Worm (Caenorhabditis elegans) whole organism, L1 larva: ENCODE data around the gene clh-6.

Experiments
- C04F5.9 ChIP-seq: sonication (generic microtip); optimal IDR thresholded peaks from 2 replicates; lab custom pipeline; 2016; ENCODE audit warnings: missing genetic modification characterization, missing compliant biosample characterization
- C34B4.2 ChIP-seq: sonication (generic microtip); optimal IDR thresholded peaks from 2 replicates; lab custom pipeline; 2017; ENCODE audit warnings: mild to moderate bottlenecking, missing genetic modification characterization, missing compliant biosample characterization
- F16B12.6 ChIP-seq: fragments of 150-350 bp; optimal IDR thresholded peaks from 2 replicates; lab custom pipeline; 2014; ENCODE audit warnings: missing biosample characterization, missing genetic modification characterization
- ama-1 ChIP-seq: fragments of 150-350 bp; optimal IDR thresholded peaks from 2 replicates; lab custom pipeline; 2014
- blmp-1 ChIP-seq: fragments of 150-350 bp; optimal IDR thresholded peaks from 2 replicates; lab custom pipeline; 2014; ENCODE audit warnings: missing biosample characterization, missing genetic modification characterization
- ceh-63 ChIP-seq: fragments of 200-800 bp; sonication (Bioruptor generic); optimal IDR thresholded peaks from 2 replicates; lab custom pipeline; 2018; ENCODE audit warnings: mild to moderate bottlenecking, missing genetic modification characterization, missing compliant biosample characterization
- ceh-8 ChIP-seq: fragments of 200-800 bp; sonication (Bioruptor generic); optimal IDR thresholded peaks from 2 replicates; lab custom pipeline; 2018; ENCODE audit warnings: mild to moderate bottlenecking, missing genetic modification characterization, moderate library complexity, missing compliant biosample characterization
- ceh-82 ChIP-seq, 3 experiments: fragments of 150-350 bp in 1 of 3; sonication (generic microtip) in 2 of 3; optimal IDR thresholded peaks; 2 replicates each; lab custom pipeline; 2014 to 2017; ENCODE audit warnings: missing biosample characterization in 3 of 3, missing genetic modification characterization in 3 of 3
- ces-1 ChIP-seq: fragments of 150-350 bp; optimal IDR thresholded peaks from 2 replicates; lab custom pipeline; 2014; ENCODE audit warnings: missing biosample characterization, missing genetic modification reagents, missing genetic modification characterization
- dpl-1 ChIP-seq, 3 experiments: fragments of 150-350 bp in 2 of 3; sonication (generic microtip) in 1 of 3; optimal IDR thresholded peaks; 2 replicates each; lab custom pipeline; 2014 to 2017; ENCODE audit warnings: missing biosample characterization in 3 of 3, missing genetic modification characterization in 3 of 3, missing genetic modification reagents in 3 of 3
- dsc-1 ChIP-seq: sonication (generic microtip); optimal IDR thresholded peaks from 2 replicates; lab custom pipeline; 2016; ENCODE audit warnings: mild to moderate bottlenecking, missing genetic modification characterization, missing compliant biosample characterization
- efl-1 ChIP-seq, 4 experiments: fragments of 150-350 bp; optimal IDR thresholded peaks in 3 of 4; peaks in 1 of 4; 1 replicate in 1 of 4; 2 replicates in 3 of 4; lab custom pipeline; 2014; ENCODE audit warnings: missing biosample characterization in 2 of 4, missing genetic modification characterization in 2 of 4, missing genetic modification reagents in 2 of 4
- egl-13 ChIP-seq: sonication (generic microtip); optimal IDR thresholded peaks from 2 replicates; lab custom pipeline; 2016; ENCODE audit warnings: missing genotype, missing genetic modification reagents, missing genetic modification characterization, missing compliant biosample characterization
- egl-27 ChIP-seq, 2 experiments: fragments of 150-350 bp in 1 of 2; sonication (generic microtip); optimal IDR thresholded peaks; 3 replicates each; lab custom pipeline; 2017 to 2018; ENCODE audit warnings: missing biosample characterization in 2 of 2, missing genetic modification characterization in 2 of 2, missing genetic modification reagents in 2 of 2
- elt-2 ChIP-seq: sonication (generic microtip); optimal IDR thresholded peaks from 2 replicates; lab custom pipeline; 2016; ENCODE audit warnings: missing genetic modification characterization, mild to moderate bottlenecking, inconsistent platforms, missing compliant biosample characterization, missing genetic modification reagents
- elt-3 ChIP-seq, 6 experiments: fragments of 150-350 bp in 1 of 6; sonication (generic microtip); optimal IDR thresholded peaks; 2 replicates each; lab custom pipeline; 2017 to 2018; ENCODE audit warnings: missing biosample characterization in 6 of 6, missing genetic modification characterization in 6 of 6, inconsistent platforms in 1 of 6
- fkh-4 ChIP-seq: sonication (generic microtip); optimal IDR thresholded peaks from 2 replicates; lab custom pipeline; 2016; ENCODE audit warnings: missing compliant biosample characterization, missing genetic modification characterization, borderline replicate concordance
- fkh-8 ChIP-seq: sonication (generic microtip); optimal IDR thresholded peaks from 2 replicates; lab custom pipeline; 2016; ENCODE audit warnings: mild to moderate bottlenecking, missing genetic modification characterization, missing compliant biosample characterization
- fos-1 ChIP-seq: fragments of 150-350 bp; optimal IDR thresholded peaks from 2 replicates; lab custom pipeline; 2014; ENCODE audit warnings: missing biosample characterization, missing genetic modification characterization
- hlh-17 ChIP-seq: fragments of 200-800 bp; sonication (Bioruptor generic); optimal IDR thresholded peaks from 2 replicates; lab custom pipeline; 2018; ENCODE audit warnings: missing genetic modification characterization, mild to moderate bottlenecking, missing compliant biosample characterization, moderate library complexity, borderline replicate concordance
- hpl-2 ChIP-seq: fragments of 150-350 bp; optimal IDR thresholded peaks from 2 replicates; lab custom pipeline; 2014; ENCODE audit warnings: missing biosample characterization, missing genetic modification reagents, missing genetic modification characterization
- irx-1 ChIP-seq: sonication (generic microtip); optimal IDR thresholded peaks from 2 replicates; lab custom pipeline; 2016; ENCODE audit warnings: missing genetic modification characterization, missing compliant biosample characterization
- isw-1 ChIP-seq: fragments of 200-800 bp; sonication (Bioruptor generic); IDR thresholded peaks from 2 replicates; pipeline ENCODE4 v1.3.6; 2022; ENCODE audit warnings: missing genetic modification characterization, missing compliant biosample characterization
- jun-1 ChIP-seq: fragments of 150-350 bp; optimal IDR thresholded peaks from 2 replicates; lab custom pipeline; 2014; ENCODE audit warnings: missing biosample characterization, missing genetic modification reagents, missing genetic modification characterization
- lin-14 ChIP-seq: fragments of 200-800 bp; sonication (Bioruptor generic); optimal IDR thresholded peaks from 2 replicates; lab custom pipeline; 2018; ENCODE audit warnings: mild to moderate bottlenecking, missing genetic modification characterization, moderate library complexity, missing compliant biosample characterization
- lin-35 ChIP-seq, 2 experiments: fragments of 150-350 bp; optimal IDR thresholded peaks; 2 replicates each; lab custom pipeline; 2014; ENCODE audit warnings: missing biosample characterization in 2 of 2, missing genetic modification characterization in 2 of 2, missing genetic modification reagents in 2 of 2
- lsy-2 ChIP-seq, 2 experiments: fragments of 150-350 bp; optimal IDR thresholded peaks; 2 replicates each; lab custom pipeline; 2014; ENCODE audit warnings: missing biosample characterization in 2 of 2, missing genetic modification characterization in 2 of 2
- mdl-1 ChIP-seq, 2 experiments: fragments of 150-350 bp; optimal IDR thresholded peaks; 2 replicates each; lab custom pipeline; 2014 to 2017; ENCODE audit warnings: missing biosample characterization in 2 of 2, missing genetic modification characterization in 2 of 2, inconsistent platforms in 1 of 2
- mef-2 ChIP-seq: fragments of 150-350 bp; optimal IDR thresholded peaks from 2 replicates; lab custom pipeline; 2014; ENCODE audit warnings: missing biosample characterization, missing genetic modification characterization
- mep-1 ChIP-seq: fragments of 150-350 bp; optimal IDR thresholded peaks from 2 replicates; lab custom pipeline; 2014; ENCODE audit warnings: missing biosample characterization, missing genetic modification characterization
- nhr-12 ChIP-seq: sonication (generic microtip); optimal IDR thresholded peaks from 2 replicates; lab custom pipeline; 2017; ENCODE audit warnings: missing biosample characterization, missing genetic modification characterization
- nhr-19 ChIP-seq: fragments of 200-800 bp; sonication (Bioruptor generic); conservative IDR thresholded peaks from 2 replicates; pipeline ENCODE4 v1.3.6; 2022; ENCODE audit warnings: missing genetic modification characterization, missing compliant biosample characterization
- nhr-47 ChIP-seq: sonication (generic microtip); optimal IDR thresholded peaks from 2 replicates; lab custom pipeline; 2016; ENCODE audit warnings: mild to moderate bottlenecking, missing genetic modification characterization, moderate library complexity, missing compliant biosample characterization
- nhr-76 ChIP-seq: sonication (generic microtip); optimal IDR thresholded peaks from 2 replicates; lab custom pipeline; 2017; ENCODE audit warnings: missing biosample characterization, missing genetic modification characterization
- nhr-84 ChIP-seq: sonication (generic microtip); optimal IDR thresholded peaks from 2 replicates; lab custom pipeline; 2017; ENCODE audit warnings: missing biosample characterization, missing genetic modification characterization
- nhr-85 ChIP-seq: sonication (generic microtip); peaks from one replicate; lab custom pipeline; 2016; ENCODE audit warnings: missing genetic modification characterization, inconsistent platforms, missing compliant biosample characterization
- pag-3 ChIP-seq: sonication (generic microtip); optimal IDR thresholded peaks from 2 replicates; lab custom pipeline; 2017; ENCODE audit warnings: missing genetic modification characterization, mild to moderate bottlenecking, missing compliant biosample characterization, antibody characterized with exemption, borderline replicate concordance; ENCODE audit not compliant: insufficient read depth
- pax-3 ChIP-seq: fragments of 200-800 bp; sonication (Bioruptor generic); optimal IDR thresholded peaks from 2 replicates; lab custom pipeline; 2018; ENCODE audit warnings: mild to moderate bottlenecking, missing genetic modification characterization, moderate library complexity, missing compliant biosample characterization
- rnt-1 ChIP-seq: sonication (generic microtip); optimal IDR thresholded peaks from 2 replicates; lab custom pipeline; 2016; ENCODE audit warnings: mild to moderate bottlenecking, missing genetic modification characterization, moderate library complexity, missing compliant biosample characterization
- snpc-4 ChIP-seq: fragments of 150-350 bp; optimal IDR thresholded peaks from 2 replicates; lab custom pipeline; 2014; ENCODE audit warnings: missing biosample characterization, missing genetic modification characterization
- snu-23 ChIP-seq: sonication (generic microtip); optimal IDR thresholded peaks from 2 replicates; lab custom pipeline; 2016; ENCODE audit warnings: missing genetic modification characterization, missing compliant biosample characterization
- sox-4 ChIP-seq: sonication (generic microtip); optimal IDR thresholded peaks from 2 replicates; lab custom pipeline; 2016; ENCODE audit warnings: missing genetic modification characterization, missing compliant biosample characterization
- sptf-1 ChIP-seq: fragments of 150-350 bp; optimal IDR thresholded peaks from 2 replicates; lab custom pipeline; 2014; ENCODE audit warnings: missing biosample characterization, missing genetic modification characterization
- tbx-2 ChIP-seq: sonication (generic microtip); optimal IDR thresholded peaks from 2 replicates; lab custom pipeline; 2016; ENCODE audit warnings: missing genetic modification characterization, missing compliant biosample characterization
- tlp-1 ChIP-seq: fragments of 150-350 bp; optimal IDR thresholded peaks from 2 replicates; lab custom pipeline; 2014; ENCODE audit warnings: missing biosample characterization, missing genetic modification characterization
- unc-98 ChIP-seq: fragments of 200-800 bp; sonication (Bioruptor generic); IDR thresholded peaks from 2 replicates; pipeline ENCODE4 v1.3.6; 2022; ENCODE audit warnings: missing genetic modification characterization, missing compliant biosample characterization
- vab-15 ChIP-seq: sonication (generic microtip); optimal IDR thresholded peaks from 2 replicates; lab custom pipeline; 2017; ENCODE audit warnings: missing genotype, mild to moderate bottlenecking, missing genetic modification characterization, missing compliant biosample characterization
- zip-4 ChIP-seq: fragments of 200-800 bp; sonication (Bioruptor generic); optimal IDR thresholded peaks from 2 replicates; lab custom pipeline; 2018; ENCODE audit warnings: mild to moderate bottlenecking, missing genetic modification characterization, moderate library complexity, missing compliant biosample characterization
- ztf-11 ChIP-seq, 2 experiments: sonication (generic microtip); optimal IDR thresholded peaks; 2 replicates each; lab custom pipeline; 2016 to 2017; ENCODE audit warnings: missing genetic modification characterization in 2 of 2, missing biosample characterization in 1 of 2, missing compliant biosample characterization in 1 of 2

Gene clh-6

DNA sequence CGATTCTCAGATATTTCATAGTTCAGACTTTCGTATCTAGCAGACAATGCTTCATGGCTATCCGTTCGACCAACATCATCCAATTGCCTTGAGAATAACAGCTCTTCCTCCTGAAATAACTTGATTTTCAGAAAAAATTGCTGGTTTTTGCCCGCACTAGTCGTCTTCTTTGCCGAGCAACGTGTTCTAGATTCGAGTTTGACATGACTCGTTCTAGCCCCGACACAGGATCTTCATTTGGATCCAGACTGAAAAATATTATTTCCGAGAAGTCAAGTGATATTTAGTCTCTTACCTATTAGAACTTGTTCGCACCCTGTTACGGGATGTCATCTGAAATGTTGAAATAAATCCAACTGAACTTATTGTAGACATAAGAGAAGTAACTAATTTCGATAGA is at the start of gene clh-6:
TSS of gene clh-6 (minus strand) at position 333 of the 400 bp plus-strand sequence.
- TF ChIP-seq pax-3 (peak; percentile 22), F16B12.6 (tag; lab: Kevin White, UChicago) (no peak), ama-1 (lab: Kevin White, UChicago) (peak; percentile 51), efl-1 (optimal IDR thresholded peaks at IDR 0.05; lab: Kevin White, UChicago) (no peak), efl-1 (GFP tag; optimal IDR thresholded peaks at IDR 0.05 in 1 of 2; lab: Kevin White, UChicago) (peak in 1 of 2 experiments; percentile 64), elt-3 (tag; optimal IDR thresholded peaks at IDR 0.05; lab: Kevin White, UChicago) (no peak)

DNA sequence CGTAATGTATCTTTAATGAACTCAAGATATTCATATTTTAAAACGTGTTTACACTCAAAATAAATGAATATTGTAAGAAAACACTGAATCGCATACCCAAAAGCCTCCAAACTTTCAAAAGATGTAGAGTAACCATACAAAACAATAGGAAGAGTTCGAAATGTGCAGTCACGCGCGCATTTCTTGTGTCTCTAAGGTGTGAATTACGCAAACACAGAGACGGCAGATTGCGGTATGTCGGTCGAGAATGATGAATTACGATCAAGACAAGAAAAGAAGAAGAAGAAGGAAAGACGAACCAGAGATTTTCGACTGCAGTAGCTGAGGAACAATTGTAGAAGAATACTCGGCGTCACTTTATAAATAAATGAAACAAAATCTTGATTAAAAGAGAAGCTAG is 48.3 kb upstream of the clh-6 start, which contains the start of gene lhpp-1:
TSS of gene lhpp-1 (minus strand) at position 354 of the 400 bp plus-strand sequence.
- TF ChIP-seq fkh-8 (tag; lab: Kevin White, UChicago), result no peak
- TF ChIP-seq ama-1 (lab: Kevin White, UChicago), result no peak
- no peak for TF ChIP-seq C04F5.9 (tag; lab: Kevin White, UChicago)
- TF ChIP-seq nhr-84, result no peak
- TF ChIP-seq nhr-47 (tag; lab: Kevin White, UChicago), result no peak
- TF ChIP-seq unc-98 (GFP tag; lab: Robert Waterston, UW), result no peak
- TF ChIP-seq ztf-11 (tag; optimal IDR thresholded peaks at IDR 0.05; lab: Kevin White, UChicago), result no peak
- TF ChIP-seq ceh-82 (tag; optimal IDR thresholded peaks at IDR 0.05; lab: Kevin White, UChicago), result no peak
- TF ChIP-seq ceh-63 (GFP tag; lab: Kevin White, UChicago), result no peak
- no peak for TF ChIP-seq egl-27 (tag; optimal IDR thresholded peaks at IDR 0.05; lab: Kevin White, UChicago)
- TF ChIP-seq pax-3, result no peak
- peak; percentile 5 for TF ChIP-seq lin-14 (GFP tag; lab: Kevin White, UChicago)
- no peak for TF ChIP-seq pag-3 (tag; lab: Kevin White, UChicago)
- no peak for TF ChIP-seq C34B4.2 (tag; lab: Kevin White, UChicago)
- TF ChIP-seq mef-2 (tag; lab: Kevin White, UChicago), result no peak
- no peak for TF ChIP-seq nhr-19
- TF ChIP-seq rnt-1, result peak; percentile 19
- TF ChIP-seq lsy-2 (tag; optimal IDR thresholded peaks at IDR 0.05; lab: Kevin White, UChicago), result peak in 1 of 2 experiments; percentile 20
- TF ChIP-seq mep-1 (tag; lab: Kevin White, UChicago), result no peak
- TF ChIP-seq nhr-85 (tag; lab: Kevin White, UChicago), result peak; percentile 80
- no peak for TF ChIP-seq tbx-2 (tag; lab: Kevin White, UChicago)
- TF ChIP-seq irx-1 (tag; lab: Kevin White, UChicago), result no peak
- no peak for TF ChIP-seq elt-2 (tag; lab: Kevin White, UChicago)
- peak in 1 of 2 experiments; percentile 14 for TF ChIP-seq mdl-1 (tag; optimal IDR thresholded peaks at IDR 0.05; lab: Kevin White, UChicago)
- no peak for TF ChIP-seq nhr-76 (tag; lab: Kevin White, UChicago)
- peak; percentile 6 for TF ChIP-seq snu-23 (GFP tag; lab: Kevin White, UChicago)
- no peak for TF ChIP-seq fos-1 (tag; lab: Kevin White, UChicago)
- no peak for TF ChIP-seq dsc-1
- TF ChIP-seq hlh-17 (GFP tag; lab: Kevin White, UChicago), result no peak
- TF ChIP-seq lin-35 (GFP tag; optimal IDR thresholded peaks at IDR 0.05; lab: Kevin White, UChicago), result peak; percentile 48 to 78
- TF ChIP-seq jun-1 (tag; lab: Kevin White, UChicago), result no peak
- no peak for TF ChIP-seq sptf-1 (tag; lab: Kevin White, UChicago)
- no peak for TF ChIP-seq hpl-2 (GFP tag; lab: Kevin White, UChicago)
- TF ChIP-seq zip-4 (GFP tag; lab: Kevin White, UChicago), result no peak
- no peak for TF ChIP-seq fkh-4 (tag; lab: Kevin White, UChicago)
- peak in 1 of 2 experiments; percentile 30 for TF ChIP-seq efl-1 (optimal IDR thresholded peaks at IDR 0.05; lab: Kevin White, UChicago)
- peak; percentile 34 to 93 for TF ChIP-seq efl-1 (GFP tag; optimal IDR thresholded peaks at IDR 0.05 in 1 of 2; lab: Kevin White, UChicago)
- peak; percentile 20 to 61 (median 55) for TF ChIP-seq dpl-1 (GFP tag; optimal IDR thresholded peaks at IDR 0.05; lab: Kevin White, UChicago)
- no peak for TF ChIP-seq vab-15 (tag; lab: Kevin White, UChicago)
- peak; percentile 68 for TF ChIP-seq blmp-1 (tag; lab: Kevin White, UChicago)
- TF ChIP-seq ces-1, result no peak
- TF ChIP-seq snpc-4 (tag; lab: Kevin White, UChicago), result no peak
- no peak for TF ChIP-seq sox-4
- TF ChIP-seq tlp-1 (tag; lab: Kevin White, UChicago), result no peak
- no peak for TF ChIP-seq ceh-8
- no peak for TF ChIP-seq isw-1
- peak in 1 of 6 experiments; percentile 12 for TF ChIP-seq elt-3 (tag; optimal IDR thresholded peaks at IDR 0.05; lab: Kevin White, UChicago)
- TF ChIP-seq egl-13 (tag; lab: Kevin White, UChicago), result no peak
- no peak for TF ChIP-seq nhr-12 (tag; lab: Kevin White, UChicago)
